Worm (Caenorhabditis elegans) whole organism, mixed stage, embryonic: ENCODE measurements around the gene R07B7.6.

Experiments used
- M03D4.4 ChIP-seq: sonication (generic microtip); optimal IDR thresholded peaks from 2 replicates; lab custom pipeline; 2017; ENCODE audit warnings: mild to moderate bottlenecking, missing genetic modification characterization, missing compliant biosample characterization
- blmp-1 ChIP-seq: fragments of 150-350 bp; optimal IDR thresholded peaks from 2 replicates; lab custom pipeline; 2014; ENCODE audit warnings: missing biosample characterization, missing genetic modification characterization
- ceh-83 ChIP-seq: fragments of 200-800 bp; sonication (Bioruptor generic); optimal IDR thresholded peaks from 2 replicates; lab custom pipeline; 2018; ENCODE audit warnings: mild to moderate bottlenecking, missing genetic modification characterization, missing compliant biosample characterization
- ces-1 ChIP-seq: fragments of 150-350 bp; optimal IDR thresholded peaks from 2 replicates; lab custom pipeline; 2014; ENCODE audit warnings: missing biosample characterization, missing genetic modification reagents, missing genetic modification characterization
- cnd-1 ChIP-seq: fragments of 200-800 bp; sonication (Bioruptor generic); optimal IDR thresholded peaks from 2 replicates; lab custom pipeline; 2018; ENCODE audit warnings: mild to moderate bottlenecking, missing genetic modification characterization, missing compliant biosample characterization
- lin-13 ChIP-seq: fragments of 150-350 bp; optimal IDR thresholded peaks from 2 replicates; lab custom pipeline; 2014; ENCODE audit warnings: missing biosample characterization, missing genetic modification characterization
- mab-5 ChIP-seq: fragments of 150-350 bp; optimal IDR thresholded peaks from 2 replicates; lab custom pipeline; 2014; ENCODE audit warnings: missing biosample characterization, missing genetic modification characterization
- nhr-237 ChIP-seq: fragments of 150-350 bp; optimal IDR thresholded peaks from 2 replicates; lab custom pipeline; 2014; ENCODE audit warnings: missing biosample characterization, missing genetic modification characterization
- nhr-76 ChIP-seq: sonication (generic microtip); optimal IDR thresholded peaks from 2 replicates; lab custom pipeline; 2017; ENCODE audit warnings: missing biosample characterization, missing genetic modification characterization
- pha-4 ChIP-seq: fragments of 150-350 bp; optimal IDR thresholded peaks from 2 replicates; lab custom pipeline; 2018; ENCODE audit warnings: missing biosample characterization, missing genetic modification reagents, missing genetic modification characterization
- snpc-4 ChIP-seq: fragments of 150-350 bp; optimal IDR thresholded peaks from 2 replicates; lab custom pipeline; 2014; ENCODE audit warnings: missing biosample characterization, missing genetic modification characterization
- sptf-1 ChIP-seq: sonication (generic microtip); optimal IDR thresholded peaks from 2 replicates; lab custom pipeline; 2017; ENCODE audit warnings: mild to moderate bottlenecking, missing genetic modification characterization, moderate library complexity, missing compliant biosample characterization
- unc-39 ChIP-seq: fragments of 150-350 bp; optimal IDR thresholded peaks from 2 replicates; lab custom pipeline; 2014; ENCODE audit warnings: missing biosample characterization, missing genetic modification characterization
- unc-62 ChIP-seq: fragments of 150-350 bp; optimal IDR thresholded peaks from 2 replicates; lab custom pipeline; 2014; ENCODE audit warnings: missing biosample characterization, missing genetic modification reagents, missing genetic modification characterization

DNA sequence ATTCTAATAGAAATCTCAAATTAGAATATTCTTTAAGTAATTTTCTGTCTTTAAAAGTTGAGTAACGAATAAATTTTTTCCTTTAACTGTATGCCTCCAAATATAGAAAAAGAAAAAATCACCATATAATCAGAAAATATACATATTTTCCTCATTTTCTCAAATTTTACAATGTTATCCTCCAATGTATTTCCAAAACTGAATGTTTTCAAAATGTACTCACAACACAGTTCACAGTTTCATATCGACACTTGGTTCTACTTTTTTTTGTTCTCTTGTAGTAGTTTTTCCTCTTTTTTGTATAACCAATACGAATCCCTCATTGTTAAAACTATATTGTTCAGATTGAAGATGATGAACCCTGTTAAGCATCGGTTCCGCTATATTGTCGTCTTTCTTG is 21.2 kb downstream of the R07B7.6 start, which contains the start of gene F10C2.7:
- TF ChIP-seq nhr-237 (tag; lab: Kevin White, UChicago) = no peak
- TF ChIP-seq M03D4.4 = no peak
- TF ChIP-seq sptf-1 = no peak
- TF ChIP-seq blmp-1 (tag; lab: Kevin White, UChicago) = no peak
- TF ChIP-seq mab-5 (tag; lab: Kevin White, UChicago) = no peak
- no peak for TF ChIP-seq ceh-83
- no peak for TF ChIP-seq ces-1 (GFP tag; lab: Kevin White, UChicago)
- no peak for TF ChIP-seq pha-4 (tag; lab: Kevin White, UChicago)
- no peak for TF ChIP-seq unc-62 (GFP tag; lab: Kevin White, UChicago)
- TF ChIP-seq snpc-4 (tag; lab: Kevin White, UChicago) = no peak
- TF ChIP-seq lin-13 (tag; lab: Kevin White, UChicago) = no peak
- no peak for TF ChIP-seq unc-39 (tag; lab: Kevin White, UChicago)
- no peak for TF ChIP-seq nhr-76 (tag; lab: Kevin White, UChicago)
- no peak for TF ChIP-seq cnd-1 (tag; lab: Kevin White, UChicago)
